Worm (Caenorhabditis elegans): Measurements from ENCODE around the gene C44B7.7.

DNA sequence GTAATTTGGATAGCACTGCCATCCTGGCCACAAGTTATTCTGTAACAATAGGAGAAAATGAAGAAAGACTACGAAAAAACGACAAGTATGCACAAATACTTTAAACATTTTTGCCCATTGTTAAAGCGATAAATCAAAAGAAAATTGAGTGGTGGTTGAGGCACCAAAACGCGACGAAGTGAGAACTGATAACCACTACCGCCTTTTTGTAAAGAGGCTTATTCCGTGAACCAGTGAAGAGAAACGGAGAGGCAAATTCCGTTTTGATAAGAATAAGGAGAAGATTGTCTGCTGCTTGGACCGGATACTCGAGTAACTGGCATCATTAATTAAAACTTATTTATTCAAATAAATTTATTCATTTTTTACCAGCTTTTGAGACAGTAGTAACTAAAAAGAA is 3.7 kb upstream of the C44B7.7 start, which contains the start of gene pmp-1:
- TF ChIP-seq ceh-6 (GFP tag; optimal IDR thresholded peaks at IDR 0.05) (no peak), ceh-9 (tag; optimal IDR thresholded peaks at IDR 0.05) (no peak), ceh-19 (GFP tag; optimal IDR thresholded peaks at IDR 0.05) (no peak), nhr-11 (tag; optimal IDR thresholded peaks at IDR 0.05) (no peak), fkh-10 (GFP tag; optimal IDR thresholded peaks at IDR 0.05) (no peak), eyg-1 (tag; optimal IDR thresholded peaks at IDR 0.05) (no peak), ets-4 (tag; optimal IDR thresholded peaks at IDR 0.05) (no peak), ceh-2 (tag; optimal IDR thresholded peaks at IDR 0.05) (no peak), pag-3 (tag; optimal IDR thresholded peaks at IDR 0.05; ENCODE audit: borderline replicate concordance) (no peak), lin-11 (tag; optimal IDR thresholded peaks at IDR 0.05) (no peak), sox-4 (tag; optimal IDR thresholded peaks at IDR 0.05) (no peak), nfya-1 (tag; optimal IDR thresholded peaks at IDR 0.05) (no peak)
